Worm (Caenorhabditis elegans) whole organism, young adult: Measurements from ENCODE around the gene dsb-2.

ENCODE experiments used
- B0019.2 ChIP-seq: fragments of 200-800 bp; sonication (Bioruptor generic); conservative IDR thresholded peaks from 2 replicates; pipeline ENCODE4 v1.3.6; 2022; ENCODE audit warnings: missing genetic modification reagents, missing genetic modification characterization, missing compliant biosample characterization
- B0261.1 ChIP-seq: sonication (generic microtip); optimal IDR thresholded peaks from 2 replicates; lab custom pipeline; 2016; ENCODE audit warnings: mild to moderate bottlenecking, missing genetic modification characterization, moderate library complexity, missing compliant biosample characterization
- F22D6.2 ChIP-seq: sonication (generic microtip); optimal IDR thresholded peaks from 2 replicates; lab custom pipeline; 2016; ENCODE audit warnings: mild to moderate bottlenecking, missing genetic modification characterization, missing compliant biosample characterization
- F23B12.7 ChIP-seq: sonication (generic microtip); optimal IDR thresholded peaks from 2 replicates; lab custom pipeline; 2017; ENCODE audit warnings: missing genetic modification characterization, mild to moderate bottlenecking, missing compliant biosample characterization, antibody characterized with exemption, moderate library complexity; ENCODE audit not compliant: insufficient read depth
- F33H1.4 ChIP-seq: fragments of 200-800 bp; sonication (Bioruptor generic); IDR thresholded peaks from 2 replicates; pipeline ENCODE4 v1.3.6; 2022; ENCODE audit warnings: missing genetic modification reagents, missing genetic modification characterization, missing compliant biosample characterization
- F49E8.2 ChIP-seq: sonication (generic microtip); optimal IDR thresholded peaks from 3 replicates; lab custom pipeline; 2017; ENCODE audit warnings: missing genetic modification characterization, mild to moderate bottlenecking, missing compliant biosample characterization, antibody characterized with exemption, moderate library complexity; ENCODE audit not compliant: insufficient read depth
- F55B11.4 ChIP-seq: sonication (generic microtip); optimal IDR thresholded peaks from 2 replicates; lab custom pipeline; 2016; ENCODE audit warnings: missing compliant biosample characterization, missing genetic modification characterization, borderline replicate concordance; ENCODE audit not compliant: insufficient read depth
- K11D2.4 ChIP-seq: fragments of 200-800 bp; sonication (Bioruptor generic); IDR thresholded peaks from 2 replicates; pipeline ENCODE4 v1.3.6; 2022; ENCODE audit warnings: missing genetic modification reagents, missing genetic modification characterization, missing compliant biosample characterization
- K12H6.12 ChIP-seq: fragments of 200-800 bp; sonication (Bioruptor generic); optimal IDR thresholded peaks from 2 replicates; lab custom pipeline; 2018; ENCODE audit warnings: mild to moderate bottlenecking, missing genetic modification characterization, missing compliant biosample characterization
- Y53G8AR.9 ChIP-seq: fragments of 200-800 bp; sonication (Bioruptor generic); conservative IDR thresholded peaks from 2 replicates; pipeline ENCODE4 v1.3.6; 2022; ENCODE audit warnings: missing genetic modification reagents, missing genetic modification characterization, missing compliant biosample characterization
- attf-3 ChIP-seq: fragments of 200-800 bp; sonication (Bioruptor generic); conservative IDR thresholded peaks from 2 replicates; pipeline ENCODE4 v1.3.6; 2022; ENCODE audit warnings: missing genetic modification reagents, missing genetic modification characterization, missing compliant biosample characterization
- attf-5 ChIP-seq: fragments of 200-800 bp; sonication (Bioruptor generic); optimal IDR thresholded peaks from 2 replicates; lab custom pipeline; 2018; ENCODE audit warnings: mild to moderate bottlenecking, missing genetic modification characterization, missing compliant biosample characterization
- attf-6 ChIP-seq: fragments of 200-800 bp; sonication (Bioruptor generic); IDR thresholded peaks from 2 replicates; pipeline ENCODE4 v1.3.6; 2022; ENCODE audit warnings: missing genetic modification reagents, missing genetic modification characterization, missing compliant biosample characterization
- cebp-1 ChIP-seq, 2 experiments: fragments of 200-800 bp in 1 of 2; sonication (Bioruptor generic) in 1 of 2; sonication (generic microtip) in 1 of 2; IDR thresholded peaks in 1 of 2; optimal IDR thresholded peaks in 1 of 2; 2 replicates each; pipeline versions ENCODE4 v1.3.6 to Lab custom; 2017 to 2022; ENCODE audit warnings: missing compliant biosample characterization in 2 of 2, missing genetic modification characterization in 2 of 2, mild to moderate bottlenecking in 1 of 2, missing genetic modification reagents in 1 of 2, moderate library complexity in 1 of 2
- chd-7 ChIP-seq: sonication (generic microtip); optimal IDR thresholded peaks from 2 replicates; lab custom pipeline; 2016; ENCODE audit warnings: mild to moderate bottlenecking, missing genetic modification characterization, moderate library complexity, missing compliant biosample characterization
- dox-1 ChIP-seq: fragments of 200-800 bp; sonication (Bioruptor generic); IDR thresholded peaks from 2 replicates; pipeline ENCODE4 v1.3.6; 2022; ENCODE audit warnings: missing genetic modification reagents, missing genetic modification characterization, missing compliant biosample characterization
- dpl-1 ChIP-seq: fragments of 150-350 bp; optimal IDR thresholded peaks from 2 replicates; lab custom pipeline; 2014; ENCODE audit warnings: missing biosample characterization, missing genetic modification reagents, missing genetic modification characterization
- efl-1 ChIP-seq: fragments of 150-350 bp; optimal IDR thresholded peaks from 2 replicates; lab custom pipeline; 2014; ENCODE audit warnings: missing biosample characterization, missing genetic modification reagents, missing genetic modification characterization
- ekl-4 ChIP-seq: fragments of 200-800 bp; sonication (Bioruptor generic); IDR thresholded peaks from 2 replicates; pipeline ENCODE4 v1.3.6; 2022; ENCODE audit warnings: missing genetic modification reagents, missing genetic modification characterization, missing compliant biosample characterization
- ets-4 ChIP-seq: fragments of 200-800 bp; sonication (Bioruptor generic); optimal IDR thresholded peaks from 2 replicates; lab custom pipeline; 2018; ENCODE audit warnings: mild to moderate bottlenecking, missing genetic modification characterization, missing compliant biosample characterization
- him-1 ChIP-seq: sonication (generic microtip); optimal IDR thresholded peaks from 2 replicates; lab custom pipeline; 2016; ENCODE audit warnings: missing genotype, missing genetic modification reagents, missing genetic modification characterization, missing compliant biosample characterization
- hmg-1.2 ChIP-seq: fragments of 200-800 bp; sonication (Bioruptor generic); IDR thresholded peaks from 2 replicates; pipeline ENCODE4 v1.3.6; 2022; ENCODE audit warnings: missing genetic modification reagents, missing genetic modification characterization, missing compliant biosample characterization
- lin-35 ChIP-seq, 3 experiments: fragments of 150-350 bp in 2 of 3; sonication (generic microtip) in 1 of 3; optimal IDR thresholded peaks; 2 replicates each; lab custom pipeline; 2014 to 2018; ENCODE audit warnings: missing biosample characterization in 3 of 3, missing genetic modification characterization in 3 of 3, missing genetic modification reagents in 3 of 3
- lin-54 ChIP-seq: fragments of 200-800 bp; sonication (Bioruptor generic); optimal IDR thresholded peaks from 2 replicates; lab custom pipeline; 2018; ENCODE audit warnings: mild to moderate bottlenecking, missing genetic modification characterization, missing compliant biosample characterization
- lir-1 ChIP-seq: fragments of 200-800 bp; sonication (Bioruptor generic); conservative IDR thresholded peaks from 2 replicates; pipeline ENCODE4 v1.3.6; 2022; ENCODE audit warnings: missing genetic modification reagents, missing genetic modification characterization, missing compliant biosample characterization
- lsl-1 ChIP-seq: fragments of 200-800 bp; sonication (Bioruptor generic); optimal IDR thresholded peaks from 2 replicates; lab custom pipeline; 2018; ENCODE audit warnings: mild to moderate bottlenecking, missing genetic modification characterization, moderate library complexity, missing compliant biosample characterization
- madf-6 ChIP-seq: fragments of 200-800 bp; sonication (Bioruptor generic); IDR thresholded peaks from 2 replicates; pipeline ENCODE4 v1.3.6; 2022; ENCODE audit warnings: missing genetic modification reagents, missing genetic modification characterization, missing compliant biosample characterization
- mcd-1 ChIP-seq: fragments of 200-800 bp; sonication (Bioruptor generic); IDR thresholded peaks from 2 replicates; pipeline ENCODE4 v1.3.6; 2022; ENCODE audit warnings: missing genetic modification reagents, missing genetic modification characterization, missing compliant biosample characterization
- mel-28 ChIP-seq: sonication (generic microtip); optimal IDR thresholded peaks from 2 replicates; lab custom pipeline; 2016; ENCODE audit warnings: borderline replicate concordance, mild to moderate bottlenecking, missing genetic modification characterization, missing compliant biosample characterization
- mxl-1 ChIP-seq: sonication (generic microtip); optimal IDR thresholded peaks from 2 replicates; lab custom pipeline; 2016; ENCODE audit warnings: missing genetic modification characterization, missing compliant biosample characterization
- nfya-1 ChIP-seq: sonication (generic microtip); optimal IDR thresholded peaks from 2 replicates; lab custom pipeline; 2017; ENCODE audit warnings: antibody characterized with exemption, missing compliant biosample characterization, missing genetic modification characterization, borderline replicate concordance; ENCODE audit not compliant: insufficient read depth
- nfyb-1 ChIP-seq: fragments of 200-800 bp; sonication (Bioruptor generic); IDR thresholded peaks from 2 replicates; pipeline ENCODE4 v1.3.6; 2022; ENCODE audit warnings: missing genetic modification reagents, missing genetic modification characterization, missing compliant biosample characterization
- nhr-90 ChIP-seq: sonication (generic microtip); optimal IDR thresholded peaks from 2 replicates; lab custom pipeline; 2016; ENCODE audit warnings: missing genotype, mild to moderate bottlenecking, missing genetic modification characterization, missing compliant biosample characterization
- rpc-1 ChIP-seq, 2 experiments: fragments of 150-350 bp in 1 of 2; sonication (generic microtip) in 1 of 2; optimal IDR thresholded peaks; 2 replicates each; lab custom pipeline; 2014 to 2018; ENCODE audit warnings: missing biosample characterization in 1 of 2, missing genetic modification characterization in 1 of 2, missing genetic modification reagents in 1 of 2, missing genotype in 1 of 2
- sea-2 ChIP-seq: fragments of 200-800 bp; sonication (Bioruptor generic); IDR thresholded peaks from 2 replicates; pipeline ENCODE4 v1.3.6; 2022; ENCODE audit warnings: missing genetic modification characterization, missing compliant biosample characterization
- snpc-1.3 ChIP-seq: sonication (generic microtip); optimal IDR thresholded peaks from 2 replicates; lab custom pipeline; 2017; ENCODE audit warnings: missing genetic modification characterization, mild to moderate bottlenecking, missing compliant biosample characterization, antibody characterized with exemption, moderate library complexity, missing genotype, missing genetic modification reagents; ENCODE audit not compliant: insufficient read depth
- snpc-3.4 ChIP-seq: sonication (generic microtip); optimal IDR thresholded peaks from 2 replicates; lab custom pipeline; 2017; ENCODE audit warnings: missing genetic modification characterization, mild to moderate bottlenecking, missing compliant biosample characterization, antibody characterized with exemption, moderate library complexity, missing genotype, missing genetic modification reagents
- snpc-4 ChIP-seq, 5 experiments: fragments of 150-350 bp in 1 of 5; sonication (generic microtip) in 4 of 5; optimal IDR thresholded peaks; 2 replicates each; lab custom pipeline; 2014 to 2018; ENCODE audit warnings: missing genetic modification characterization in 5 of 5, missing biosample characterization in 3 of 5, antibody characterized with exemption in 2 of 5, mild to moderate bottlenecking in 2 of 5, missing compliant biosample characterization in 2 of 5, missing genotype in 2 of 5, moderate library complexity in 2 of 5, missing genetic modification reagents in 1 of 5
- sptf-2 ChIP-seq: fragments of 200-800 bp; sonication (Bioruptor generic); optimal IDR thresholded peaks from 2 replicates; lab custom pipeline; 2018; ENCODE audit warnings: mild to moderate bottlenecking, missing genetic modification characterization, missing compliant biosample characterization
- xnd-1 ChIP-seq: sonication (generic microtip); optimal IDR thresholded peaks from 2 replicates; lab custom pipeline; 2016; ENCODE audit warnings: missing genotype, missing genetic modification reagents, missing genetic modification characterization, missing compliant biosample characterization
- ztf-18 ChIP-seq: sonication (generic microtip); optimal IDR thresholded peaks from 2 replicates; lab custom pipeline; 2016; ENCODE audit warnings: missing genotype, mild to moderate bottlenecking, missing genetic modification characterization, missing compliant biosample characterization

dsb-2 gene

ce11 chrII:14437922-14438458 lies 27.1 kb downstream of the dsb-2 start, which contains the start of gene K04B12.2 (continued):
- peak; percentile 53 for TF ChIP-seq nhr-90 (tag; lab: Kevin White, UChicago)
- no peak for TF ChIP-seq lin-35 (GFP tag; optimal IDR thresholded peaks at IDR 0.05; lab: Kevin White, UChicago)
- TF ChIP-seq mcd-1 (GFP tag; lab: Robert Waterston, UW) = peak; percentile 78
- no peak for TF ChIP-seq sptf-2 (GFP tag; lab: Kevin White, UChicago)
- no peak for TF ChIP-seq snpc-4 (GFP tag; optimal IDR thresholded peaks at IDR 0.05; lab: Kevin White, UChicago)
- peak in 1 of 4 experiments; percentile 24 for TF ChIP-seq snpc-4 (tag; optimal IDR thresholded peaks at IDR 0.05; lab: Kevin White, UChicago)
- TF ChIP-seq K11D2.4 (GFP tag; lab: Robert Waterston, UW) = no peak
- TF ChIP-seq nfya-1 (tag; lab: Kevin White, UChicago) = no peak
- no peak for TF ChIP-seq mxl-1 (tag; lab: Kevin White, UChicago)
- TF ChIP-seq lir-1 = 0 out of 2 replicates have a peak, but pooled peaks have one; percentile 20
- peak; percentile 61 for TF ChIP-seq ets-4 (GFP tag; lab: Kevin White, UChicago)
- peak; percentile 15 for TF ChIP-seq K12H6.12 (tag; lab: Kevin White, UChicago)
- TF ChIP-seq lsl-1 (GFP tag; lab: Kevin White, UChicago) = no peak
- no peak for TF ChIP-seq B0019.2
- TF ChIP-seq rpc-1 (optimal IDR thresholded peaks at IDR 0.05; lab: Kevin White, UChicago) = no peak
- no peak for TF ChIP-seq rpc-1 (tag; optimal IDR thresholded peaks at IDR 0.05; lab: Kevin White, UChicago)
- TF ChIP-seq sea-2 (GFP tag; lab: Robert Waterston, UW) = no peak
- TF ChIP-seq chd-7 = peak; percentile 2
- 0 out of 2 replicates have a peak, but pooled peaks have one; percentile 25 for TF ChIP-seq ekl-4 (GFP tag; lab: Robert Waterston, UW)
- TF ChIP-seq F55B11.4 (tag; lab: Kevin White, UChicago) = no peak
- peak; percentile 85 for TF ChIP-seq dox-1 (GFP tag; lab: Robert Waterston, UW)
- TF ChIP-seq lin-54 (GFP tag; lab: Kevin White, UChicago) = peak; percentile 44
- TF ChIP-seq hmg-1.2 = peak; percentile 78

ce11 chrII:14441144-14441543 lies 30.2 kb downstream of the dsb-2 start, which contains the start of gene smg-8:
Gene smg-8, plus strand, starts transcription at chrII:14441409.
- TF ChIP-seq F49E8.2 (tag; lab: Kevin White, UChicago) (peak; percentile 17), cebp-1 (GFP tag; IDR thresholded peaks at IDR 0.05; lab: Robert Waterston, UW) (no peak), cebp-1 (tag; optimal IDR thresholded peaks at IDR 0.05; lab: Kevin White, UChicago) (no peak), dpl-1 (peak; percentile 87), F33H1.4 (GFP tag; lab: Robert Waterston, UW) (peak; percentile 61), nfyb-1 (GFP tag; lab: Robert Waterston, UW) (peak; percentile 17; the same call in 1 of the 2 replicates), madf-6 (GFP tag; lab: Robert Waterston, UW) (peak; percentile 47; the same call in 1 of the 2 replicates), attf-6 (GFP tag; lab: Robert Waterston, UW) (no peak), mcd-1 (GFP tag; lab: Robert Waterston, UW) (peak; percentile 96), lin-35 (GFP tag; optimal IDR thresholded peaks at IDR 0.05; lab: Kevin White, UChicago) (peak in 2 of 3 experiments; percentile 25 to 90), F23B12.7 (tag; lab: Kevin White, UChicago) (peak; percentile 0), B0261.1 (no peak), attf-5 (GFP tag; lab: Kevin White, UChicago) (peak; percentile 33), snpc-3.4 (tag; lab: Kevin White, UChicago) (peak; percentile 12), xnd-1 (tag; lab: Kevin White, UChicago) (peak; percentile 35), efl-1 (GFP tag; lab: Kevin White, UChicago) (peak; percentile 84), hmg-1.2 (peak; percentile 90), snpc-1.3 (no peak), ztf-18 (tag; lab: Kevin White, UChicago) (peak; percentile 15), lsl-1 (GFP tag; lab: Kevin White, UChicago) (peak; percentile 59), attf-3 (0 out of 2 replicates have a peak, but pooled peaks have one; percentile 29), lin-54 (GFP tag; lab: Kevin White, UChicago) (peak; percentile 94), F22D6.2 (tag; lab: Kevin White, UChicago) (no peak), him-1 (peak; percentile 8), Y53G8AR.9 (GFP tag; lab: Robert Waterston, UW) (no peak), mel-28 (tag; lab: Kevin White, UChicago) (no peak)
